Fruit fly (Drosophila melanogaster): ENCODE results near the gene CkIIalpha-i1.
A peak's percentile ranks its signal among the peaks of the same experiment; 100 is the strongest.

CkIIalpha-i1 gene

dm6 chr3L:15826985-15827635 is 10.3 kb downstream of the CkIIalpha-i1 start (continued):
- TF ChIP-seq Hr4 (GFP tag; optimal IDR thresholded peaks at IDR 0.05) (peak; percentile 89), CG6276 (GFP tag; optimal IDR thresholded peaks at IDR 0.05) (no peak), Lpt (GFP tag; optimal IDR thresholded peaks at IDR 0.05) (peak; percentile 75), CG3919 (GFP tag; optimal IDR thresholded peaks at IDR 0.05) (peak; percentile 91), CG8319 (GFP tag; optimal IDR thresholded peaks at IDR 0.05) (peak; percentile 86), lz (GFP tag; optimal IDR thresholded peaks at IDR 0.05) (peak; percentile 86), esn (GFP tag; optimal IDR thresholded peaks at IDR 0.05) (peak; percentile 93), Hr39 (GFP tag; optimal IDR thresholded peaks at IDR 0.05) (peak; percentile 84), CG31627 (GFP tag; optimal IDR thresholded peaks at IDR 0.05) (peak; percentile 81), Gug (GFP tag; IDR thresholded peaks at IDR 0.05) (peak; percentile 57), cyc (GFP tag; optimal IDR thresholded peaks at IDR 0.05) (peak; percentile 79), CG11762 (GFP tag; optimal IDR thresholded peaks at IDR 0.05; ENCODE audit: insufficient read depth) (peak; percentile 90), OdsH (GFP tag; optimal IDR thresholded peaks at IDR 0.05) (peak; percentile 90), Eip78C (GFP tag) (peak; percentile 95), CG32006 (GFP tag; optimal IDR thresholded peaks at IDR 0.05) (peak; percentile 95), ss (GFP tag; optimal IDR thresholded peaks at IDR 0.05) (peak in 1 of 2 experiments; percentile 94), Sox14 (GFP tag; optimal IDR thresholded peaks at IDR 0.05) (peak; percentile 88), CG11294 (GFP tag; IDR thresholded peaks at IDR 0.05) (peak; percentile 58; the same call in 1 of the 2 replicates), dac (GFP tag; optimal IDR thresholded peaks at IDR 0.05) (no peak), dsx (GFP tag; optimal IDR thresholded peaks at IDR 0.05; ENCODE audit: poor library complexity, severe bottlenecking) (no peak), acj6 (GFP tag; optimal IDR thresholded peaks at IDR 0.05) (peak; percentile 90), CG6854 (GFP tag; optimal IDR thresholded peaks at IDR 0.05) (peak; percentile 92)

dm6 chr3L:15832146-15832545 is 15.4 kb downstream of the CkIIalpha-i1 start, which contains the start of gene CG12713:
Gene CG12713 (plus strand): TSS chr3L:15832464.
- TF ChIP-seq vri (GFP tag; optimal IDR thresholded peaks at IDR 0.05) (no peak), CG10669 (GFP tag; optimal IDR thresholded peaks at IDR 0.05) (no peak), Eip78C (GFP tag) (peak; percentile 6), CG10631 (GFP tag; optimal IDR thresholded peaks at IDR 0.05) (no peak), spab (GFP tag; optimal IDR thresholded peaks at IDR 0.05) (no peak), Hr39 (GFP tag; optimal IDR thresholded peaks at IDR 0.05) (peak; percentile 17), CG11902 (GFP tag; optimal IDR thresholded peaks at IDR 0.05) (no peak), ss (GFP tag; optimal IDR thresholded peaks at IDR 0.05) (no peak), pdm3 (GFP tag; optimal IDR thresholded peaks at IDR 0.05) (no peak), lz (GFP tag; optimal IDR thresholded peaks at IDR 0.05) (peak; percentile 28), Lpt (GFP tag; optimal IDR thresholded peaks at IDR 0.05) (no peak), Blimp-1 (GFP tag; optimal IDR thresholded peaks at IDR 0.05) (no peak), fkh (GFP tag; optimal IDR thresholded peaks at IDR 0.05) (no peak), Sox14 (GFP tag; optimal IDR thresholded peaks at IDR 0.05) (peak; percentile 27), topi (GFP tag; optimal IDR thresholded peaks at IDR 0.05) (no peak), CG3032 (tag; optimal IDR thresholded peaks at IDR 0.05) (peak; percentile 25), CG8119 (GFP tag; IDR thresholded peaks at IDR 0.05) (no peak), fd85E (GFP tag; optimal IDR thresholded peaks at IDR 0.05) (no peak), CG31627 (GFP tag; optimal IDR thresholded peaks at IDR 0.05) (peak; percentile 1), CG7368 (GFP tag; optimal IDR thresholded peaks at IDR 0.05) (no peak), Eip75B (GFP tag; optimal IDR thresholded peaks at IDR 0.05) (peak; percentile 12), Hr38 (GFP tag; optimal IDR thresholded peaks at IDR 0.05) (no peak), CG32006 (GFP tag; optimal IDR thresholded peaks at IDR 0.05) (no peak), CG6163 (GFP tag; IDR thresholded peaks at IDR 0.05) (no peak), esn (GFP tag; optimal IDR thresholded peaks at IDR 0.05) (peak; percentile 39)

Data from whole organism, prepupa.